Worm (Caenorhabditis elegans): ENCODE results near the gene H23L24.1.
A peak's percentile ranks its signal among the peaks of the same experiment; 100 is the strongest.

Gene H23L24.1

ce11 chrIV:8737354-8737753 lies 19.1 kb downstream of the H23L24.1 start:
- no peak for TF ChIP-seq egl-18 (GFP tag; IDR thresholded peaks at IDR 0.05)
- no peak for TF ChIP-seq dox-1 (GFP tag; IDR thresholded peaks at IDR 0.05)
- no peak for TF ChIP-seq zim-3 (tag; optimal IDR thresholded peaks at IDR 0.05)
- no peak for TF ChIP-seq B0261.1 (tag; optimal IDR thresholded peaks at IDR 0.05)
- no peak for TF ChIP-seq hmg-20 (GFP tag; IDR thresholded peaks at IDR 0.05)
- TF ChIP-seq hmg-1.2 (GFP tag; IDR thresholded peaks at IDR 0.05) = peak; percentile 73; the same call in 1 of the 2 replicates

ce11 chrIV:8737787-8738186 lies 19.5 kb downstream of the H23L24.1 start, which contains the start of gene F21D5.4:
Gene F21D5.4, plus strand, starts transcription at chrIV:8738087.
- no peak for TF ChIP-seq chd-7 (tag; optimal IDR thresholded peaks at IDR 0.05)
- no peak for TF ChIP-seq snpc-1.1 (tag; optimal IDR thresholded peaks at IDR 0.05; ENCODE audit: insufficient read depth)
- no peak for TF ChIP-seq lsy-27 (tag; optimal IDR thresholded peaks at IDR 0.05; ENCODE audit: borderline replicate concordance, insufficient read depth)
- no peak for TF ChIP-seq ets-4 (GFP tag; optimal IDR thresholded peaks at IDR 0.05)
- TF ChIP-seq ama-1 (optimal IDR thresholded peaks at IDR 0.05) = no peak
- TF ChIP-seq ama-1 (GFP tag; optimal IDR thresholded peaks at IDR 0.05) = no peak
- TF ChIP-seq ceh-100 (GFP tag; IDR thresholded peaks at IDR 0.05) = no peak
- TF ChIP-seq akir-1 (GFP tag; optimal IDR thresholded peaks at IDR 0.05) = no peak
- TF ChIP-seq F52B5.7 (tag; optimal IDR thresholded peaks at IDR 0.05) = no peak
- TF ChIP-seq fkh-3 (tag; optimal IDR thresholded peaks at IDR 0.05) = no peak
- no peak for TF ChIP-seq ztf-22 (GFP tag; optimal IDR thresholded peaks at IDR 0.05)
- TF ChIP-seq B0019.2 (GFP tag; conservative IDR thresholded peaks at IDR 0.05) = no peak

ce11 chrIV:8739294-8739693 lies 21.0 kb downstream of the H23L24.1 start, which contains the start of gene F21D5.5:
Gene F21D5.5, minus strand, starts transcription at chrIV:8739394.
- TF ChIP-seq nfya-2 (GFP tag; IDR thresholded peaks at IDR 0.05) (no peak), nhr-80 (tag; optimal IDR thresholded peaks at IDR 0.05) (no peak), unc-62 (GFP tag; optimal IDR thresholded peaks at IDR 0.05) (no peak), repo-1 (tag; optimal IDR thresholded peaks at IDR 0.05) (no peak), ceh-79 (tag; optimal IDR thresholded peaks at IDR 0.05) (no peak), egl-44 (GFP tag; IDR thresholded peaks at IDR 0.05) (no peak), nhr-120 (GFP tag; IDR thresholded peaks at IDR 0.05) (no peak), tbp1 (GFP tag; optimal IDR thresholded peaks at IDR 0.05) (no peak), pbrm-1 (GFP tag; IDR thresholded peaks at IDR 0.05) (no peak), nhr-90 (tag; optimal IDR thresholded peaks at IDR 0.05) (no peak), hlh-12 (tag; optimal IDR thresholded peaks at IDR 0.05) (no peak), mel-28 (tag; optimal IDR thresholded peaks at IDR 0.05; ENCODE audit: borderline replicate concordance) (no peak), ceh-100 (GFP tag; IDR thresholded peaks at IDR 0.05) (no peak), ztf-6 (GFP tag; IDR thresholded peaks at IDR 0.05) (no peak), F23B12.7 (tag; optimal IDR thresholded peaks at IDR 0.05; ENCODE audit: insufficient read depth) (no peak), F55B11.4 (tag; optimal IDR thresholded peaks at IDR 0.05; ENCODE audit: borderline replicate concordance, insufficient read depth) (no peak), bed-1 (GFP tag; IDR thresholded peaks at IDR 0.05) (no peak)

DNA sequence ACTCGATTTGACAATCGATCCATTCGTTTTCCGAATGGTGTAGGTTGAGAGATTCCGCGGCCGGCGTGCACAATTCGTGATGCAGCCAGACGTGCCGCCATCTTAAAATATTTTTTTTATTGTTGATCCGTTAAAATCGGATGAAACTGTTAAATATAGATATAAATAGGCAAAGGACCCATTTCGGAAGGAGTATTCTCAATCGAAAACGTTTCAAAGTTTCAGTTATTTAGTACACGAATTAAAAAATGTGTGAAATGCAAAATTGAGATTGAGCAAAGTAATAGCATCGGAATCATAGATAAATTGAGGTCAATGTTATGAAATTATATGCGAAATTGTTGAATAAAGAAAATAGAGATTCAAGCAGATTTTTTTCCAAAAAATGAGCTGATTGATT lies 21.7 kb downstream of the H23L24.1 start, which contains the start of gene mrps-33:
mrps-33 (minus strand) TSS at position 101 of the 400 bp plus-strand sequence.
- peak; percentile 8 for TF ChIP-seq ztf-18 (tag; optimal IDR thresholded peaks at IDR 0.05)
- TF ChIP-seq chd-7 (tag; optimal IDR thresholded peaks at IDR 0.05) = no peak

Data from whole organism, young adult.